Fruit fly (Drosophila melanogaster) Kc167 (cell line): ENCODE measurements around the gene IntS11.

ENCODE experiments used
- h ChIP-seq: fragments of >200 bp; optimal IDR thresholded peaks from 3 replicates; lab custom pipeline; 2018; ENCODE audit warnings: missing external identifiers
- insv ChIP-seq: fragments of >200 bp; optimal IDR thresholded peaks from 3 replicates; lab custom pipeline; 2018; ENCODE audit warnings: missing external identifiers

- TF ChIP-seq h (lab: Kevin White, UChicago) (no peak), insv (lab: Kevin White, UChicago) (no peak)
These were observed 5.1 kb upstream of the IntS11 start for dm6 chr3R:29740078-29740477.
